Fruit fly (Drosophila melanogaster) whole organism, larva: ENCODE results near the gene stas.
A peak's percentile ranks its signal among the peaks of the same experiment; 100 is the strongest.

ENCODE experiments used
- noc ChIP-seq: fragments of 200-800 bp; sonication (Bioruptor generic); optimal IDR thresholded peaks from 3 replicates; lab custom pipeline; 2019; ENCODE audit warnings: missing biosample characterization, mild to moderate bottlenecking, missing genetic modification characterization, moderate library complexity

The stas gene

dm6 chrX:17579782-17580451, 47.8 kb downstream of the stas start, which contains the start of gene CG12991:
Gene CG12991, plus strand, starts transcription at chrX:17579861.
- no peak for TF ChIP-seq noc

- TF ChIP-seq noc, result no peak
These were observed 48.6 kb downstream of the stas start, which contains the start of gene Ankle2 for dm6 chrX:17578869-17579781. Gene Ankle2, minus strand, starts transcription at chrX:17579229.

- no peak for TF ChIP-seq noc
These were observed 49.6 kb downstream of the stas start for dm6 chrX:17578124-17578523.

- no peak for TF ChIP-seq noc
These were observed 50.3 kb downstream of the stas start for dm6 chrX:17577356-17577755.

dm6 chrX:17576606-17577005, 51.1 kb downstream of the stas start:
- TF ChIP-seq noc, result peak; percentile 13

dm6 chrX:17575846-17576245, 51.8 kb downstream of the stas start:
- TF ChIP-seq noc, result no peak
